Worm (Caenorhabditis elegans): ENCODE data around the gene dmsr-12.

dmsr-12 gene

ce11 chrV:6792565-6792964 lies 13.7 kb downstream of the dmsr-12 start, which contains the start of gene gck-2:
gck-2 (minus strand) TSS chrV:6792665.
- TF ChIP-seq nhr-28 (tag; optimal IDR thresholded peaks at IDR 0.05) (no peak), efl-3 (GFP tag; optimal IDR thresholded peaks at IDR 0.05) (no peak), elt-2 (tag; optimal IDR thresholded peaks at IDR 0.05) (no peak), pax-3 (tag; optimal IDR thresholded peaks at IDR 0.05) (no peak), skn-1 (tag; optimal IDR thresholded peaks at IDR 0.05) (no peak), nhr-84 (tag; optimal IDR thresholded peaks at IDR 0.05) (no peak), F16B12.6 (tag; optimal IDR thresholded peaks at IDR 0.05) (no peak), egl-27 (tag; optimal IDR thresholded peaks at IDR 0.05) (no peak), vab-15 (tag; optimal IDR thresholded peaks at IDR 0.05) (no peak)

- TF ChIP-seq lin-35 (GFP tag; optimal IDR thresholded peaks at IDR 0.05) (peak in 1 of 2 experiments; percentile 30), lin-15B (tag; optimal IDR thresholded peaks at IDR 0.05) (no peak), dpl-1 (GFP tag; optimal IDR thresholded peaks at IDR 0.05) (peak in 1 of 3 experiments; percentile 43), efl-1 (optimal IDR thresholded peaks at IDR 0.05) (peak in 1 of 2 experiments; percentile 68), efl-1 (GFP tag; optimal IDR thresholded peaks at IDR 0.05 in 1 of 2) (peak; percentile 38 to 86)
These were observed 18.3 kb downstream of the dmsr-12 start, which contains the start of gene ZC404.2 for ce11 chrV:6787906-6788430. ZC404.2 (plus strand) TSS chrV:6787952.

- TF ChIP-seq nhr-20 (tag; optimal IDR thresholded peaks at IDR 0.05) = peak; percentile 84
- peak in 2 of 6 experiments; percentile 42 to 55 for TF ChIP-seq elt-3 (tag; optimal IDR thresholded peaks at IDR 0.05)
- peak; percentile 93 to 97 for TF ChIP-seq lin-35 (GFP tag; optimal IDR thresholded peaks at IDR 0.05)
- peak; percentile 73 for TF ChIP-seq nhr-19 (GFP tag; conservative IDR thresholded peaks at IDR 0.05)
- TF ChIP-seq fkh-4 (tag; optimal IDR thresholded peaks at IDR 0.05; ENCODE audit: borderline replicate concordance) = peak; percentile 28
- TF ChIP-seq ztf-11 (tag; optimal IDR thresholded peaks at IDR 0.05) = peak in 1 of 2 experiments; percentile 72
- TF ChIP-seq pqm-1 (tag; optimal IDR thresholded peaks at IDR 0.05) = no peak
- no peak for TF ChIP-seq nhr-84 (tag; optimal IDR thresholded peaks at IDR 0.05)
- TF ChIP-seq ceh-88 (GFP tag; IDR thresholded peaks at IDR 0.05) = no peak
- peak; percentile 66 for TF ChIP-seq blmp-1 (tag; optimal IDR thresholded peaks at IDR 0.05)
- TF ChIP-seq lsy-2 (tag; optimal IDR thresholded peaks at IDR 0.05) = peak; percentile 76 to 78
- peak; percentile 29 for TF ChIP-seq fkh-8 (tag; optimal IDR thresholded peaks at IDR 0.05)
- TF ChIP-seq skn-1 (tag; optimal IDR thresholded peaks at IDR 0.05) = peak; percentile 90
- TF ChIP-seq fos-1 (tag; optimal IDR thresholded peaks at IDR 0.05) = no peak
- TF ChIP-seq egl-27 (tag; optimal IDR thresholded peaks at IDR 0.05) = no peak
- TF ChIP-seq ceh-63 (GFP tag; optimal IDR thresholded peaks at IDR 0.05) = no peak
- no peak for TF ChIP-seq pag-3 (tag; optimal IDR thresholded peaks at IDR 0.05; ENCODE audit: borderline replicate concordance, insufficient read depth)
- peak; percentile 67 for TF ChIP-seq irx-1 (tag; optimal IDR thresholded peaks at IDR 0.05)
- TF ChIP-seq efl-3 (GFP tag; optimal IDR thresholded peaks at IDR 0.05) = no peak
- TF ChIP-seq aha-1 (tag; optimal IDR thresholded peaks at IDR 0.05) = no peak
- peak; percentile 81 for TF ChIP-seq swsn-7 (tag; optimal IDR thresholded peaks at IDR 0.05)
- no peak for TF ChIP-seq nhr-12 (tag; optimal IDR thresholded peaks at IDR 0.05)
- peak; percentile 54 for TF ChIP-seq aly-2 (tag; optimal IDR thresholded peaks at IDR 0.05)
- TF ChIP-seq C16A3.4 (tag; optimal IDR thresholded peaks at IDR 0.05) = peak; percentile 83
- peak; percentile 81 for TF ChIP-seq mep-1 (tag; optimal IDR thresholded peaks at IDR 0.05)
- peak; percentile 53 for TF ChIP-seq ceh-8 (GFP tag; optimal IDR thresholded peaks at IDR 0.05)
- TF ChIP-seq nhr-47 (tag; optimal IDR thresholded peaks at IDR 0.05) = peak; percentile 87
- TF ChIP-seq ama-1 (optimal IDR thresholded peaks at IDR 0.05) = peak; percentile 1
- peak; percentile 25 for TF ChIP-seq nhr-11 (tag; optimal IDR thresholded peaks at IDR 0.05)
- peak; percentile 73 for TF ChIP-seq tbx-2 (tag; optimal IDR thresholded peaks at IDR 0.05)
- no peak for TF ChIP-seq ces-1 (GFP tag; optimal IDR thresholded peaks at IDR 0.05)
- TF ChIP-seq jun-1 (tag; optimal IDR thresholded peaks at IDR 0.05) = peak; percentile 61
- peak; percentile 57 for TF ChIP-seq lin-15B (tag; optimal IDR thresholded peaks at IDR 0.05)
- peak; percentile 80 for TF ChIP-seq lin-13 (GFP tag; optimal IDR thresholded peaks at IDR 0.05)
- no peak for TF ChIP-seq zag-1 (tag; optimal IDR thresholded peaks at IDR 0.05)
- peak; percentile 84 for TF ChIP-seq dsc-1 (tag; optimal IDR thresholded peaks at IDR 0.05)
- TF ChIP-seq grh-1 (GFP tag; IDR thresholded peaks at IDR 0.05) = peak; percentile 35
- peak; percentile 95 for TF ChIP-seq unc-130 (tag; optimal IDR thresholded peaks at IDR 0.05)
- TF ChIP-seq nhr-71 (tag; optimal IDR thresholded peaks at IDR 0.05) = peak; percentile 86
These were observed 21.3 kb downstream of the dmsr-12 start, which contains the start of the genes spn-4 and spe-39 for ce11 chrV:6784853-6785492. spn-4 (minus strand) TSS chrV:6784903. spe-39 (plus strand) TSS chrV:6785451.
